Worm (Caenorhabditis elegans): Measurements from ENCODE around the gene sru-28.

DNA sequence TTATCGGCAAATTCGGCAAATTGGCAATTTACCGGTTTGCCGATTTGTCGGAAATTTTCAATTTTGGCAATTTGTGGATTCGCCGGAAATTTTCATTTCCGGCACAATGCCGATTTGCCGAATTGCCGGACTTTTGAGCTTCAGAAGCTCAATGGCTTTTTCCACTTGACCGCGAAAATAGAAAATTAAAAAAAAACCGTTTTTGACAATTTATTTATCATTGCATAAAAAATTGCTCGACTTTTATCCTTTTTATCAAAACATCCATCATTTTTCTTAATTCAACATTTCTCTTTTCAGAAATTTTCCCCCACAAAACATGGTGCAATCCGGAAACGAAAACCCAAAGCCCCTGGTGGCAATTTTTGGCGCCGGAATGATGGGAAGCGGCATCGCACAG lies 46.0 kb upstream of the sru-28 start, which contains the start of gene hacd-1:
- TF ChIP-seq elt-1 (tag; optimal IDR thresholded peaks at IDR 0.05) (no peak), ceh-9 (tag; optimal IDR thresholded peaks at IDR 0.05) (no peak), nhr-28 (tag; optimal IDR thresholded peaks at IDR 0.05) (no peak), ama-1 (optimal IDR thresholded peaks at IDR 0.05) (no peak), unc-62 (GFP tag; optimal IDR thresholded peaks at IDR 0.05) (no peak)
